Fruit fly (Drosophila melanogaster): ENCODE results near the gene b.

b gene

dm6 chr2L:13843692-13844284 lies 22.7 kb downstream of the b start, which contains the start of gene CG33306:
CG33306 (minus strand) TSS chr2L:13843742.
- TF ChIP-seq usp (GFP tag; optimal IDR thresholded peaks at IDR 0.05) (no peak), CG8478 (optimal IDR thresholded peaks at IDR 0.05) (no peak), EcR (GFP tag; optimal IDR thresholded peaks at IDR 0.05) (no peak), Dll (optimal IDR thresholded peaks at IDR 0.05) (no peak), psq (optimal IDR thresholded peaks at IDR 0.05) (no peak), pan (optimal IDR thresholded peaks at IDR 0.05) (no peak)

- TF ChIP-seq CG8478 (optimal IDR thresholded peaks at IDR 0.05) (no peak), Dll (optimal IDR thresholded peaks at IDR 0.05) (no peak), pan (optimal IDR thresholded peaks at IDR 0.05) (no peak), usp (GFP tag; optimal IDR thresholded peaks at IDR 0.05) (no peak), psq (optimal IDR thresholded peaks at IDR 0.05) (no peak), EcR (GFP tag; optimal IDR thresholded peaks at IDR 0.05) (no peak)
Observed at dm6 chr2L:13845178-13845577, 24.1 kb downstream of the b start, which contains the start of gene CG8997. CG8997 (minus strand) TSS chr2L:13845325.

- no peak for TF ChIP-seq psq (optimal IDR thresholded peaks at IDR 0.05)
- TF ChIP-seq Dll (optimal IDR thresholded peaks at IDR 0.05): no peak
- TF ChIP-seq CG8478 (optimal IDR thresholded peaks at IDR 0.05): no peak
- no peak for TF ChIP-seq usp (GFP tag; optimal IDR thresholded peaks at IDR 0.05)
- TF ChIP-seq EcR (GFP tag; optimal IDR thresholded peaks at IDR 0.05): no peak
- no peak for TF ChIP-seq pan (optimal IDR thresholded peaks at IDR 0.05)
Observed at dm6 chr2L:13846239-13846802, 25.3 kb downstream of the b start, which contains the start of gene CG7916. CG7916 (plus strand) TSS chr2L:13846752.

dm6 chr2L:13847625-13848024 lies 26.6 kb downstream of the b start, which contains the start of gene CG7953:
CG7953 (plus strand) TSS chr2L:13847925.
- TF ChIP-seq EcR (GFP tag; optimal IDR thresholded peaks at IDR 0.05): no peak
- TF ChIP-seq CG8478 (optimal IDR thresholded peaks at IDR 0.05): no peak
- no peak for TF ChIP-seq Dll (optimal IDR thresholded peaks at IDR 0.05)
- TF ChIP-seq pan (optimal IDR thresholded peaks at IDR 0.05): no peak
- no peak for TF ChIP-seq usp (GFP tag; optimal IDR thresholded peaks at IDR 0.05)
- TF ChIP-seq psq (optimal IDR thresholded peaks at IDR 0.05): no peak

dm6 chr2L:13849125-13849524 lies 28.1 kb downstream of the b start, which contains the start of gene CG7968:
CG7968 (plus strand) TSS chr2L:13849400.
- no peak for TF ChIP-seq Dll (optimal IDR thresholded peaks at IDR 0.05)
- no peak for TF ChIP-seq psq (optimal IDR thresholded peaks at IDR 0.05)
- no peak for TF ChIP-seq usp (GFP tag; optimal IDR thresholded peaks at IDR 0.05)
- no peak for TF ChIP-seq pan (optimal IDR thresholded peaks at IDR 0.05)
- TF ChIP-seq CG8478 (optimal IDR thresholded peaks at IDR 0.05): no peak
- no peak for TF ChIP-seq EcR (GFP tag; optimal IDR thresholded peaks at IDR 0.05)

dm6 chr2L:13851098-13851497 lies 30.1 kb downstream of the b start:
- TF ChIP-seq Dll (optimal IDR thresholded peaks at IDR 0.05) (no peak), usp (GFP tag; optimal IDR thresholded peaks at IDR 0.05) (no peak), CG8478 (optimal IDR thresholded peaks at IDR 0.05) (no peak), pan (optimal IDR thresholded peaks at IDR 0.05) (no peak), EcR (GFP tag; optimal IDR thresholded peaks at IDR 0.05) (no peak), psq (optimal IDR thresholded peaks at IDR 0.05) (no peak)

- TF ChIP-seq Dll (optimal IDR thresholded peaks at IDR 0.05): no peak
- no peak for TF ChIP-seq pan (optimal IDR thresholded peaks at IDR 0.05)
- no peak for TF ChIP-seq CG8478 (optimal IDR thresholded peaks at IDR 0.05)
- TF ChIP-seq psq (optimal IDR thresholded peaks at IDR 0.05): no peak
- TF ChIP-seq EcR (GFP tag; optimal IDR thresholded peaks at IDR 0.05): no peak
- TF ChIP-seq usp (GFP tag; optimal IDR thresholded peaks at IDR 0.05): no peak
Observed at dm6 chr2L:13867653-13868052, 46.6 kb downstream of the b start.

dm6 chr2L:13869400-13869799 lies 48.4 kb downstream of the b start:
- no peak for TF ChIP-seq Dll (optimal IDR thresholded peaks at IDR 0.05)
- no peak for TF ChIP-seq psq (optimal IDR thresholded peaks at IDR 0.05)
- no peak for TF ChIP-seq CG8478 (optimal IDR thresholded peaks at IDR 0.05)
- TF ChIP-seq usp (GFP tag; optimal IDR thresholded peaks at IDR 0.05): no peak
- no peak for TF ChIP-seq EcR (GFP tag; optimal IDR thresholded peaks at IDR 0.05)
- TF ChIP-seq pan (optimal IDR thresholded peaks at IDR 0.05): no peak

- TF ChIP-seq Dll (optimal IDR thresholded peaks at IDR 0.05): no peak
- TF ChIP-seq pan (optimal IDR thresholded peaks at IDR 0.05): no peak
- no peak for TF ChIP-seq CG8478 (optimal IDR thresholded peaks at IDR 0.05)
- no peak for TF ChIP-seq EcR (GFP tag; optimal IDR thresholded peaks at IDR 0.05)
- no peak for TF ChIP-seq usp (GFP tag; optimal IDR thresholded peaks at IDR 0.05)
- TF ChIP-seq psq (optimal IDR thresholded peaks at IDR 0.05): no peak
Observed at dm6 chr2L:13873147-13873546, 52.1 kb downstream of the b start.
